Fruit fly (Drosophila melanogaster) whole organism, embryonic: ENCODE data around the gene CG44869.

ENCODE experiments used
- ATbp ChIP-seq: fragments of 200-800 bp; sonication (Bioruptor generic); optimal IDR thresholded peaks from 2 replicates; lab custom pipeline; 2017; ENCODE audit warnings: missing biosample characterization, mild to moderate bottlenecking, missing genetic modification characterization, missing genetic modification reagents
- CG10209 ChIP-seq: fragments of 200-800 bp; sonication (Bioruptor generic); optimal IDR thresholded peaks from 3 replicates; lab custom pipeline; 2017; ENCODE audit warnings: missing biosample characterization, mild to moderate bottlenecking, missing genetic modification characterization, missing genetic modification reagents
- CG12391 ChIP-seq: fragments of 200-800 bp; sonication (Bioruptor generic); optimal IDR thresholded peaks from 3 replicates; lab custom pipeline; 2018; ENCODE audit warnings: missing biosample characterization, mild to moderate bottlenecking, missing genetic modification characterization, moderate library complexity
- CG12769 ChIP-seq: fragments of 200-800 bp; sonication (Bioruptor generic); optimal IDR thresholded peaks from 2 replicates; lab custom pipeline; 2019; ENCODE audit warnings: missing biosample characterization, mild to moderate bottlenecking, missing genetic modification characterization, moderate library complexity
- CG13287 ChIP-seq: fragments of 200-800 bp; sonication (Bioruptor generic); IDR thresholded peaks from 2 replicates; pipeline ENCODE4 v1.3.6; 2022; ENCODE audit warnings: missing biosample characterization, missing genetic modification characterization; ENCODE audit not compliant: partially characterized antibody
- CG15269 ChIP-seq: fragments of 200-800 bp; sonication (Bioruptor generic); optimal IDR thresholded peaks from 2 replicates; lab custom pipeline; 2018; ENCODE audit warnings: missing biosample characterization, mild to moderate bottlenecking, missing genetic modification characterization, moderate library complexity
- CG16815 ChIP-seq: fragments of 200-800 bp; sonication (Bioruptor generic); optimal IDR thresholded peaks from 3 replicates; lab custom pipeline; 2017; ENCODE audit warnings: missing biosample characterization, mild to moderate bottlenecking, missing genetic modification characterization
- CG17328 ChIP-seq: fragments of 200-800 bp; sonication (Bioruptor generic); IDR thresholded peaks from 2 replicates; pipeline ENCODE4 v1.3.6; 2022; ENCODE audit warnings: missing biosample characterization, missing genetic modification characterization
- CG17568 ChIP-seq: fragments of 200-800 bp; sonication (Bioruptor generic); optimal IDR thresholded peaks from 2 replicates; lab custom pipeline; 2018; ENCODE audit warnings: missing biosample characterization, mild to moderate bottlenecking, missing genetic modification characterization, moderate library complexity
- CG17829 ChIP-seq: fragments of 200-800 bp; optimal IDR thresholded peaks from 2 replicates; lab custom pipeline; 2019; ENCODE audit warnings: missing biosample characterization, mild to moderate bottlenecking, missing genetic modification characterization, moderate library complexity
- CG2129 ChIP-seq: fragments of 200-800 bp; sonication (Bioruptor generic); IDR thresholded peaks from 2 replicates; pipeline ENCODE4 v1.3.6; 2022; ENCODE audit warnings: missing biosample characterization, missing genetic modification characterization; ENCODE audit not compliant: partially characterized antibody
- CG2678 ChIP-seq: fragments of 200-800 bp; sonication (Bioruptor generic); optimal IDR thresholded peaks from 3 replicates; lab custom pipeline; 2019; ENCODE audit warnings: missing biosample characterization, mild to moderate bottlenecking, missing genetic modification characterization, moderate library complexity
- CG2712 ChIP-seq: fragments of 200-800 bp; optimal IDR thresholded peaks from 3 replicates; lab custom pipeline; 2019; ENCODE audit warnings: missing biosample characterization, mild to moderate bottlenecking, missing genetic modification characterization, moderate library complexity
- CG30403 ChIP-seq: fragments of 200-800 bp; sonication (Bioruptor generic); optimal IDR thresholded peaks from 3 replicates; lab custom pipeline; 2016; ENCODE audit warnings: missing biosample characterization, missing genetic modification characterization
- CG42726 ChIP-seq: fragments of 200-800 bp; sonication (Bioruptor generic); IDR thresholded peaks from 2 replicates; pipeline ENCODE4 v1.3.6; 2022; ENCODE audit warnings: missing biosample characterization, missing genetic modification characterization; ENCODE audit not compliant: partially characterized antibody
- CG4820 ChIP-seq: fragments of 200-800 bp; sonication (Bioruptor generic); optimal IDR thresholded peaks from 3 replicates; lab custom pipeline; 2016; ENCODE audit warnings: missing biosample characterization, missing genetic modification characterization
- CG6254 ChIP-seq: fragments of 200-800 bp; sonication (Bioruptor generic); optimal IDR thresholded peaks from 3 replicates; lab custom pipeline; 2017; ENCODE audit warnings: mild to moderate bottlenecking, missing biosample characterization, missing genetic modification reagents, missing genetic modification characterization
- CG7271 ChIP-seq: fragments of 200-800 bp; sonication (Bioruptor generic); optimal IDR thresholded peaks from 2 replicates; lab custom pipeline; 2018; ENCODE audit warnings: missing biosample characterization, mild to moderate bottlenecking, missing genetic modification characterization, moderate library complexity
- CG7357 ChIP-seq: fragments of 200-800 bp; sonication (Bioruptor generic); IDR thresholded peaks from 3 replicates; pipeline ENCODE4 v1.3.6; 2022; ENCODE audit warnings: missing biosample characterization, missing genetic modification characterization
- CG7556 ChIP-seq: fragments of 200-800 bp; sonication (Bioruptor generic); optimal IDR thresholded peaks from 2 replicates; lab custom pipeline; 2017; ENCODE audit warnings: missing biosample characterization, mild to moderate bottlenecking, missing genetic modification characterization
- CG7786 ChIP-seq: fragments of 200-800 bp; sonication (Bioruptor generic); optimal IDR thresholded peaks from 2 replicates; lab custom pipeline; 2016; ENCODE audit warnings: missing biosample characterization, missing genetic modification characterization
- CG9437 ChIP-seq: fragments of 200-800 bp; sonication (Bioruptor generic); optimal IDR thresholded peaks from 2 replicates; lab custom pipeline; 2018; ENCODE audit warnings: missing biosample characterization, mild to moderate bottlenecking, missing genetic modification characterization
- D ChIP-seq, 2 experiments: fragments of 200-800 bp in 1 of 2; fragments of >200 bp in 1 of 2; sonication (Bioruptor generic) in 1 of 2; optimal IDR thresholded peaks; 2 replicates in 1 of 2; 3 replicates in 1 of 2; lab custom pipeline; 2017; ENCODE audit warnings: mild to moderate bottlenecking in 1 of 2, missing biosample characterization in 1 of 2, missing genetic modification characterization in 1 of 2, missing genetic modification reagents in 1 of 2
- Dek ChIP-seq: fragments of 200-800 bp; sonication (Bioruptor generic); optimal IDR thresholded peaks from 3 replicates; lab custom pipeline; 2019; ENCODE audit warnings: missing biosample characterization, mild to moderate bottlenecking, missing genetic modification characterization, moderate library complexity
- Dip3 ChIP-seq: fragments of 200-800 bp; sonication (Bioruptor generic); optimal IDR thresholded peaks from 3 replicates; lab custom pipeline; 2016; ENCODE audit warnings: missing biosample characterization, missing genetic modification characterization
- Drgx ChIP-seq: fragments of 200-800 bp; sonication (Bioruptor generic); IDR thresholded peaks from 2 replicates; pipeline ENCODE4 v1.3.6; 2022; ENCODE audit warnings: missing biosample characterization, missing genetic modification characterization
- Fer1 ChIP-seq: fragments of 200-800 bp; sonication (Bioruptor generic); optimal IDR thresholded peaks from 2 replicates; lab custom pipeline; 2017; ENCODE audit warnings: missing biosample characterization, mild to moderate bottlenecking, missing genetic modification characterization
- Hr51 ChIP-seq, 2 experiments: fragments of 200-800 bp; sonication (Bioruptor generic); optimal IDR thresholded peaks; 2 replicates in 1 of 2; 3 replicates in 1 of 2; lab custom pipeline; 2016 to 2018; ENCODE audit warnings: missing biosample characterization in 2 of 2, missing genetic modification characterization in 2 of 2, mild to moderate bottlenecking in 1 of 2, moderate library complexity in 1 of 2
- Hsf ChIP-seq: fragments of 200-800 bp; sonication (Bioruptor generic); optimal IDR thresholded peaks from 3 replicates; lab custom pipeline; 2016; ENCODE audit warnings: missing biosample characterization, missing genetic modification characterization
- Nf-YB ChIP-seq: fragments of 200-800 bp; sonication (Bioruptor generic); optimal IDR thresholded peaks from 3 replicates; lab custom pipeline; 2019; ENCODE audit warnings: missing biosample characterization, mild to moderate bottlenecking, missing genetic modification characterization, moderate library complexity
- Nf-YC ChIP-seq: fragments of 200-800 bp; optimal IDR thresholded peaks from 3 replicates; lab custom pipeline; 2019; ENCODE audit warnings: missing biosample characterization, mild to moderate bottlenecking, missing genetic modification characterization, moderate library complexity
- Oaz ChIP-seq: fragments of 200-800 bp; sonication (Bioruptor generic); IDR thresholded peaks from 2 replicates; pipeline ENCODE4 v1.3.6; 2022; ENCODE audit warnings: missing biosample characterization, missing genetic modification characterization
- PHDP ChIP-seq: fragments of 200-800 bp; sonication (Bioruptor generic); optimal IDR thresholded peaks from 3 replicates; lab custom pipeline; 2018; ENCODE audit warnings: missing biosample characterization, mild to moderate bottlenecking, missing genetic modification characterization, moderate library complexity
- Sox100B ChIP-seq: fragments of 200-800 bp; sonication (Bioruptor generic); optimal IDR thresholded peaks from 3 replicates; lab custom pipeline; 2018; ENCODE audit warnings: missing biosample characterization, mild to moderate bottlenecking, missing genetic modification characterization
- YL-1 ChIP-seq: fragments of 200-800 bp; sonication (Bioruptor generic); optimal IDR thresholded peaks from 3 replicates; lab custom pipeline; 2017; ENCODE audit warnings: missing biosample characterization, mild to moderate bottlenecking, missing genetic modification characterization
- abd-A ChIP-seq: fragments of 200-800 bp; sonication (Bioruptor generic); optimal IDR thresholded peaks from 3 replicates; lab custom pipeline; 2019; ENCODE audit warnings: missing biosample characterization, mild to moderate bottlenecking, missing genetic modification characterization, moderate library complexity
- al ChIP-seq: fragments of 200-800 bp; sonication (Bioruptor generic); IDR thresholded peaks from 2 replicates; pipeline ENCODE4 v1.3.6; 2022; ENCODE audit warnings: missing biosample characterization, missing genetic modification characterization
- bsh ChIP-seq, 2 experiments: fragments of 200-800 bp; sonication (Bioruptor generic); optimal IDR thresholded peaks; 2 replicates each; lab custom pipeline; 2017 to 2018; ENCODE audit warnings: mild to moderate bottlenecking in 2 of 2, missing biosample characterization in 2 of 2, missing genetic modification characterization in 2 of 2, moderate library complexity in 1 of 2
- dmrt99B ChIP-seq: fragments of 200-800 bp; sonication (Bioruptor generic); optimal IDR thresholded peaks from 2 replicates; lab custom pipeline; 2018; ENCODE audit warnings: missing biosample characterization, mild to moderate bottlenecking, missing genetic modification characterization, moderate library complexity
- emc ChIP-seq: fragments of 200-800 bp; sonication (Bioruptor generic); optimal IDR thresholded peaks from 2 replicates; lab custom pipeline; 2016; ENCODE audit warnings: missing biosample characterization, missing genetic modification characterization
- esg ChIP-seq: fragments of 200-800 bp; sonication (Bioruptor generic); conservative IDR thresholded peaks from 2 replicates; pipeline ENCODE4 v1.3.6; 2022; ENCODE audit warnings: missing biosample characterization, missing genetic modification characterization
- fd96Cb ChIP-seq: fragments of 200-800 bp; sonication (Bioruptor generic); optimal IDR thresholded peaks from 2 replicates; lab custom pipeline; 2018; ENCODE audit warnings: missing biosample characterization, mild to moderate bottlenecking, missing genetic modification characterization, moderate library complexity
- grau ChIP-seq: fragments of 200-800 bp; optimal IDR thresholded peaks from 3 replicates; lab custom pipeline; 2019; ENCODE audit warnings: missing biosample characterization, mild to moderate bottlenecking, missing genetic modification characterization, moderate library complexity
- gsb-n ChIP-seq: fragments of 200-800 bp; sonication (Bioruptor generic); optimal IDR thresholded peaks from 3 replicates; lab custom pipeline; 2018; ENCODE audit warnings: missing biosample characterization, mild to moderate bottlenecking, missing genetic modification characterization
- ham ChIP-seq: fragments of 200-800 bp; sonication (Bioruptor generic); IDR thresholded peaks from 2 replicates; pipeline ENCODE4 v1.3.6; 2022; ENCODE audit warnings: missing biosample characterization, missing genetic modification characterization
- run ChIP-seq: fragments of 200-800 bp; sonication (Bioruptor generic); optimal IDR thresholded peaks from 3 replicates; lab custom pipeline; 2018; ENCODE audit warnings: missing biosample characterization, mild to moderate bottlenecking, missing genetic modification characterization
- scrt ChIP-seq: fragments of 200-800 bp; sonication (Bioruptor generic); optimal IDR thresholded peaks from 2 replicates; lab custom pipeline; 2018; ENCODE audit warnings: missing biosample characterization, mild to moderate bottlenecking, missing genetic modification characterization, moderate library complexity

Gene CG44869

dm6 chr2L:15441852-15442549 is 23.8 kb upstream of the CG44869 start (continued):
- TF ChIP-seq ham (GFP tag; lab: Robert Waterston, UW) = no peak
- no peak for TF ChIP-seq Dip3 (GFP tag; lab: Kevin White, UChicago)
- TF ChIP-seq CG6254 = peak; percentile 58
- TF ChIP-seq bsh (GFP tag; optimal IDR thresholded peaks at IDR 0.05; lab: Kevin White, UChicago) = peak in 1 of 2 experiments; percentile 76
- no peak for TF ChIP-seq Oaz
- TF ChIP-seq ATbp (GFP tag; lab: Kevin White, UChicago) = peak; percentile 10
- TF ChIP-seq Drgx (GFP tag; lab: Robert Waterston, UW) = no peak
- TF ChIP-seq CG17829 = peak; percentile 85
- peak in 1 of 2 experiments; percentile 59 for TF ChIP-seq Hr51 (GFP tag; optimal IDR thresholded peaks at IDR 0.05; lab: Kevin White, UChicago)
- peak; percentile 71 for TF ChIP-seq CG2678
- no peak for TF ChIP-seq D (optimal IDR thresholded peaks at IDR 0.05; lab: Kevin White, UChicago)
- TF ChIP-seq D (GFP tag; optimal IDR thresholded peaks at IDR 0.05; lab: Kevin White, UChicago) = peak; percentile 63
- peak; percentile 45 for TF ChIP-seq PHDP (tag; lab: Kevin White, UChicago)
- TF ChIP-seq fd96Cb (tag; lab: Kevin White, UChicago) = peak; percentile 61
- TF ChIP-seq dmrt99B (tag; lab: Kevin White, UChicago) = peak; percentile 74
- peak; percentile 2 for TF ChIP-seq CG7271 (tag; lab: Kevin White, UChicago)
- TF ChIP-seq CG13287 (GFP tag; lab: Robert Waterston, UW) = no peak
- no peak for TF ChIP-seq Hsf (GFP tag; lab: Kevin White, UChicago)
- TF ChIP-seq Nf-YC (tag; lab: Kevin White, UChicago) = peak; percentile 2
- TF ChIP-seq run (tag; lab: Kevin White, UChicago) = peak; percentile 19
- TF ChIP-seq Nf-YB = peak; percentile 7
- TF ChIP-seq CG15269 (tag; lab: Kevin White, UChicago) = peak; percentile 15
- TF ChIP-seq CG42726 = no peak
- TF ChIP-seq YL-1 = no peak
- TF ChIP-seq scrt (GFP tag; lab: Kevin White, UChicago) = peak; percentile 9
- TF ChIP-seq CG30403 (GFP tag; lab: Kevin White, UChicago) = peak; percentile 18
- TF ChIP-seq Dek (tag; lab: Kevin White, UChicago) = no peak
- TF ChIP-seq Sox100B (GFP tag; lab: Kevin White, UChicago) = peak; percentile 68
- TF ChIP-seq CG12391 (tag; lab: Kevin White, UChicago) = peak; percentile 78
- TF ChIP-seq CG7357 = no peak
- peak; percentile 64 for TF ChIP-seq grau (tag; lab: Kevin White, UChicago)
- no peak for TF ChIP-seq emc (GFP tag; lab: Kevin White, UChicago)
- no peak for TF ChIP-seq CG17568
- TF ChIP-seq CG16815 = no peak
- no peak for TF ChIP-seq al (GFP tag; lab: Robert Waterston, UW)
- peak; percentile 89 for TF ChIP-seq CG2712
- no peak for TF ChIP-seq abd-A
- TF ChIP-seq CG7786 = no peak
- peak; percentile 8 for TF ChIP-seq CG9437
- TF ChIP-seq esg (GFP tag; lab: Robert Waterston, UW) = no peak
- peak; percentile 40 for TF ChIP-seq CG4820
- no peak for TF ChIP-seq CG12769
- TF ChIP-seq gsb-n (tag; lab: Kevin White, UChicago) = peak; percentile 80
- peak; percentile 71 for TF ChIP-seq CG7556 (GFP tag; lab: Kevin White, UChicago)
- TF ChIP-seq CG2129 = no peak
- TF ChIP-seq CG10209 (GFP tag; lab: Kevin White, UChicago) = peak; percentile 10
- TF ChIP-seq CG17328 (GFP tag; lab: Robert Waterston, UW) = peak; percentile 26; the same call in 1 of the 2 replicates
- TF ChIP-seq Fer1 (GFP tag; lab: Kevin White, UChicago) = no peak
